Fruit fly (Drosophila melanogaster) whole organism, embryonic: Measurements from ENCODE around the gene CG34398.

Experiments
- Antp ChIP-seq: fragments of 200-800 bp; sonication (Bioruptor generic); optimal IDR thresholded peaks from 3 replicates; lab custom pipeline; 2016; ENCODE audit warnings: missing biosample characterization, missing genetic modification characterization
- BtbVII ChIP-seq: fragments of 200-800 bp; sonication (Bioruptor generic); optimal IDR thresholded peaks from 3 replicates; lab custom pipeline; 2017; ENCODE audit warnings: missing biosample characterization, mild to moderate bottlenecking, missing genetic modification characterization
- C15 ChIP-seq: fragments of 200-800 bp; sonication (Bioruptor generic); IDR thresholded peaks from 3 replicates; pipeline ENCODE4 v1.3.6; 2022; ENCODE audit warnings: missing biosample characterization, missing genetic modification characterization
- CG14014 ChIP-seq: fragments of 200-800 bp; sonication (Bioruptor generic); IDR thresholded peaks from 2 replicates; pipeline ENCODE4 v1.3.6; 2022; ENCODE audit warnings: missing biosample characterization, missing genetic modification characterization
- CG14050 ChIP-seq: fragments of 200-800 bp; sonication (Bioruptor generic); IDR thresholded peaks from 3 replicates; pipeline ENCODE4 v1.3.6; 2022; ENCODE audit warnings: missing biosample characterization, missing genetic modification characterization
- CG17359 ChIP-seq: fragments of 200-800 bp; sonication (Bioruptor generic); optimal IDR thresholded peaks from 3 replicates; lab custom pipeline; 2018; ENCODE audit warnings: missing biosample characterization, mild to moderate bottlenecking, missing genetic modification characterization, moderate library complexity
- CG18262 ChIP-seq: fragments of 200-800 bp; optimal IDR thresholded peaks from 3 replicates; lab custom pipeline; 2019; ENCODE audit warnings: missing biosample characterization, mild to moderate bottlenecking, missing genetic modification characterization, moderate library complexity
- CG2120 ChIP-seq: fragments of 200-800 bp; sonication (Bioruptor generic); optimal IDR thresholded peaks from 3 replicates; lab custom pipeline; 2016; ENCODE audit warnings: missing biosample characterization, missing genetic modification characterization
- CG2678 ChIP-seq: fragments of 200-800 bp; sonication (Bioruptor generic); optimal IDR thresholded peaks from 3 replicates; lab custom pipeline; 2019; ENCODE audit warnings: missing biosample characterization, mild to moderate bottlenecking, missing genetic modification characterization, moderate library complexity
- CG34224 ChIP-seq: fragments of 200-800 bp; sonication (Bioruptor generic); IDR thresholded peaks from 3 replicates; pipeline ENCODE4 v1.3.6; 2022; ENCODE audit warnings: missing biosample characterization, missing genetic modification characterization; ENCODE audit not compliant: partially characterized antibody
- CG34422 ChIP-seq: fragments of 200-800 bp; sonication (Bioruptor generic); IDR thresholded peaks from 3 replicates; pipeline ENCODE4 v1.3.6; 2022; ENCODE audit warnings: missing biosample characterization, missing genetic modification characterization
- CG3995 ChIP-seq: fragments of 200-800 bp; sonication (Bioruptor generic); optimal IDR thresholded peaks from 3 replicates; lab custom pipeline; 2016; ENCODE audit warnings: missing biosample characterization, missing genetic modification characterization
- CG4282 ChIP-seq: fragments of 200-800 bp; sonication (Bioruptor generic); optimal IDR thresholded peaks from 2 replicates; lab custom pipeline; 2016; ENCODE audit warnings: missing biosample characterization, missing genetic modification characterization
- CG4360 ChIP-seq: fragments of 200-800 bp; sonication (Bioruptor generic); IDR thresholded peaks from 2 replicates; pipeline ENCODE4 v1.3.6; 2022; ENCODE audit warnings: missing biosample characterization, missing genetic modification characterization
- CG43689 ChIP-seq: fragments of 200-800 bp; sonication (Bioruptor generic); IDR thresholded peaks from 2 replicates; pipeline ENCODE4 v1.3.6; 2022; ENCODE audit warnings: missing biosample characterization, missing genetic modification characterization
- CG6813 ChIP-seq: fragments of 200-800 bp; sonication (Bioruptor generic); optimal IDR thresholded peaks from 2 replicates; lab custom pipeline; 2017; ENCODE audit warnings: missing biosample characterization, missing genetic modification characterization, mild to moderate bottlenecking, moderate library complexity, missing genetic modification reagents
- CG8765 ChIP-seq: fragments of 200-800 bp; sonication (Bioruptor generic); IDR thresholded peaks from 2 replicates; pipeline ENCODE4 v1.3.6; 2022; ENCODE audit warnings: missing biosample characterization, missing genetic modification characterization
- CG9932 ChIP-seq: fragments of 200-800 bp; sonication (Bioruptor generic); IDR thresholded peaks from 2 replicates; pipeline ENCODE4 v1.3.6; 2022; ENCODE audit warnings: missing biosample characterization, missing genetic modification characterization
- Deaf1 ChIP-seq: fragments of 200-800 bp; optimal IDR thresholded peaks from 3 replicates; lab custom pipeline; 2019; ENCODE audit warnings: missing biosample characterization, mild to moderate bottlenecking, missing genetic modification characterization, moderate library complexity
- Dp ChIP-seq: fragments of 200-800 bp; sonication (Bioruptor generic); optimal IDR thresholded peaks from 2 replicates; lab custom pipeline; 2018; ENCODE audit warnings: missing biosample characterization, mild to moderate bottlenecking, missing genetic modification characterization, moderate library complexity
- ERR ChIP-seq: fragments of 200-800 bp; sonication (Bioruptor generic); optimal IDR thresholded peaks from 2 replicates; lab custom pipeline; 2016; ENCODE audit warnings: missing biosample characterization, missing genetic modification characterization
- Ets65A ChIP-seq: fragments of 200-800 bp; sonication (Bioruptor generic); peaks from one replicate; lab custom pipeline; 2016; ENCODE audit warnings: missing biosample characterization, missing genetic modification characterization
- Gug ChIP-seq: fragments of 200-800 bp; sonication (Bioruptor generic); IDR thresholded peaks from 4 replicates; pipeline ENCODE4 v1.3.6; 2022; ENCODE audit warnings: missing biosample characterization, missing genetic modification characterization
- NFAT ChIP-seq: fragments of 200-800 bp; sonication (Bioruptor generic); IDR thresholded peaks from 2 replicates; pipeline ENCODE4 v1.3.6; 2022; ENCODE audit warnings: missing biosample characterization, missing genetic modification characterization
- NK7.1 ChIP-seq: fragments of 200-800 bp; sonication (Bioruptor generic); optimal IDR thresholded peaks from 3 replicates; lab custom pipeline; 2016; ENCODE audit warnings: missing biosample characterization, missing genetic modification characterization
- Nf-YC ChIP-seq: fragments of 200-800 bp; optimal IDR thresholded peaks from 3 replicates; lab custom pipeline; 2019; ENCODE audit warnings: missing biosample characterization, mild to moderate bottlenecking, missing genetic modification characterization, moderate library complexity
- NfI ChIP-seq: fragments of 200-800 bp; sonication (Bioruptor generic); optimal IDR thresholded peaks from 3 replicates; lab custom pipeline; 2018; ENCODE audit warnings: missing biosample characterization, mild to moderate bottlenecking, missing genetic modification characterization, moderate library complexity
- Oaz ChIP-seq: fragments of 200-800 bp; sonication (Bioruptor generic); IDR thresholded peaks from 2 replicates; pipeline ENCODE4 v1.3.6; 2022; ENCODE audit warnings: missing biosample characterization, missing genetic modification characterization
- Vsx1 ChIP-seq: fragments of 200-800 bp; sonication (Bioruptor generic); optimal IDR thresholded peaks from 2 replicates; lab custom pipeline; 2017; ENCODE audit warnings: missing biosample characterization, mild to moderate bottlenecking, missing genetic modification characterization, missing genetic modification reagents
- ato ChIP-seq: fragments of 200-800 bp; sonication (Bioruptor generic); IDR thresholded peaks from 2 replicates; pipeline ENCODE4 v1.3.6; 2022; ENCODE audit warnings: missing biosample characterization, missing genetic modification characterization; ENCODE audit not compliant: partially characterized antibody
- br ChIP-seq: fragments of >200 bp; optimal IDR thresholded peaks from 2 replicates; lab custom pipeline; 2017
- bsh ChIP-seq, 2 experiments: fragments of 200-800 bp; sonication (Bioruptor generic); optimal IDR thresholded peaks; 2 replicates each; lab custom pipeline; 2017 to 2018; ENCODE audit warnings: mild to moderate bottlenecking in 2 of 2, missing biosample characterization in 2 of 2, missing genetic modification characterization in 2 of 2, moderate library complexity in 1 of 2
- dm ChIP-seq: fragments of 200-800 bp; sonication (Bioruptor generic); optimal IDR thresholded peaks from 3 replicates; lab custom pipeline; 2016; ENCODE audit warnings: missing biosample characterization, missing genetic modification characterization
- dmrt99B ChIP-seq: fragments of 200-800 bp; sonication (Bioruptor generic); optimal IDR thresholded peaks from 2 replicates; lab custom pipeline; 2018; ENCODE audit warnings: missing biosample characterization, mild to moderate bottlenecking, missing genetic modification characterization, moderate library complexity
- gt ChIP-seq: fragments of 200-800 bp; sonication (Bioruptor generic); IDR thresholded peaks from 2 replicates; pipeline ENCODE4 v1.3.6; 2022; ENCODE audit warnings: missing biosample characterization, missing genetic modification characterization
- h ChIP-seq: fragments of >200 bp; optimal IDR thresholded peaks from 2 replicates; lab custom pipeline; 2017
- ken ChIP-seq: fragments of 200-800 bp; sonication (Bioruptor generic); IDR thresholded peaks from 3 replicates; pipeline ENCODE4 v1.3.6; 2022; ENCODE audit warnings: missing biosample characterization, missing genetic modification characterization
- kni ChIP-seq: fragments of 200-800 bp; sonication (Bioruptor generic); optimal IDR thresholded peaks from 3 replicates; lab custom pipeline; 2017; ENCODE audit warnings: mild to moderate bottlenecking, missing biosample characterization, missing genetic modification reagents, missing genetic modification characterization
- lab ChIP-seq: fragments of 200-800 bp; sonication (Bioruptor generic); optimal IDR thresholded peaks from 3 replicates; lab custom pipeline; 2017; ENCODE audit warnings: missing biosample characterization, missing genetic modification characterization, mild to moderate bottlenecking, moderate library complexity, missing genetic modification reagents
- lilli ChIP-seq: fragments of 200-800 bp; sonication (Bioruptor generic); optimal IDR thresholded peaks from 3 replicates; lab custom pipeline; 2016; ENCODE audit warnings: missing biosample characterization, missing genetic modification characterization
- lmd ChIP-seq: fragments of 200-800 bp; sonication (Bioruptor generic); IDR thresholded peaks from 2 replicates; pipeline ENCODE4 v1.3.6; 2022; ENCODE audit warnings: missing biosample characterization, missing genetic modification characterization
- odd ChIP-seq: fragments of 200-800 bp; sonication (Bioruptor generic); optimal IDR thresholded peaks from 2 replicates; lab custom pipeline; 2017; ENCODE audit warnings: missing biosample characterization, mild to moderate bottlenecking, missing genetic modification characterization
- onecut ChIP-seq: fragments of 200-800 bp; sonication (Bioruptor generic); IDR thresholded peaks from 2 replicates; pipeline ENCODE4 v1.3.6; 2022; ENCODE audit warnings: missing biosample characterization, missing genetic modification characterization
- org-1 ChIP-seq: fragments of 200-800 bp; sonication (Bioruptor generic); optimal IDR thresholded peaks from 2 replicates; lab custom pipeline; 2017; ENCODE audit warnings: missing biosample characterization, missing genetic modification characterization
- otp ChIP-seq: fragments of 200-800 bp; sonication (Bioruptor generic); IDR thresholded peaks from 3 replicates; pipeline ENCODE4, ENCODE4 v1.3.6; 2022; ENCODE audit warnings: missing biosample characterization, missing genetic modification characterization
- pfk ChIP-seq: fragments of 200-800 bp; sonication (Bioruptor generic); optimal IDR thresholded peaks from 2 replicates; lab custom pipeline; 2018; ENCODE audit warnings: missing biosample characterization, mild to moderate bottlenecking, missing genetic modification characterization, moderate library complexity
- pnt ChIP-seq: fragments of 200-800 bp; sonication (Bioruptor generic); optimal IDR thresholded peaks from 3 replicates; lab custom pipeline; 2016; ENCODE audit warnings: missing biosample characterization, missing genetic modification characterization
- row ChIP-seq: fragments of 200-800 bp; sonication (Bioruptor generic); IDR thresholded peaks from 3 replicates; pipeline ENCODE4 v1.3.6; 2022; ENCODE audit warnings: missing biosample characterization, missing genetic modification characterization
- schlank ChIP-seq: fragments of 200-800 bp; sonication (Bioruptor generic); optimal IDR thresholded peaks from 2 replicates; lab custom pipeline; 2018; ENCODE audit warnings: missing biosample characterization, mild to moderate bottlenecking, missing genetic modification characterization
- sens-2 ChIP-seq: fragments of 200-800 bp; sonication (Bioruptor generic); IDR thresholded peaks from 2 replicates; pipeline ENCODE4 v1.3.6; 2022; ENCODE audit warnings: missing biosample characterization, missing genetic modification characterization
- tap ChIP-seq: fragments of 200-800 bp; optimal IDR thresholded peaks from 3 replicates; lab custom pipeline; 2019; ENCODE audit warnings: missing biosample characterization, mild to moderate bottlenecking, missing genetic modification characterization, moderate library complexity
- zfh1 ChIP-seq: fragments of 200-800 bp; sonication (Bioruptor generic); IDR thresholded peaks from 3 replicates; pipeline ENCODE4 v1.3.6; 2022; ENCODE audit warnings: missing biosample characterization, missing genetic modification characterization

The CG34398 gene

DNA sequence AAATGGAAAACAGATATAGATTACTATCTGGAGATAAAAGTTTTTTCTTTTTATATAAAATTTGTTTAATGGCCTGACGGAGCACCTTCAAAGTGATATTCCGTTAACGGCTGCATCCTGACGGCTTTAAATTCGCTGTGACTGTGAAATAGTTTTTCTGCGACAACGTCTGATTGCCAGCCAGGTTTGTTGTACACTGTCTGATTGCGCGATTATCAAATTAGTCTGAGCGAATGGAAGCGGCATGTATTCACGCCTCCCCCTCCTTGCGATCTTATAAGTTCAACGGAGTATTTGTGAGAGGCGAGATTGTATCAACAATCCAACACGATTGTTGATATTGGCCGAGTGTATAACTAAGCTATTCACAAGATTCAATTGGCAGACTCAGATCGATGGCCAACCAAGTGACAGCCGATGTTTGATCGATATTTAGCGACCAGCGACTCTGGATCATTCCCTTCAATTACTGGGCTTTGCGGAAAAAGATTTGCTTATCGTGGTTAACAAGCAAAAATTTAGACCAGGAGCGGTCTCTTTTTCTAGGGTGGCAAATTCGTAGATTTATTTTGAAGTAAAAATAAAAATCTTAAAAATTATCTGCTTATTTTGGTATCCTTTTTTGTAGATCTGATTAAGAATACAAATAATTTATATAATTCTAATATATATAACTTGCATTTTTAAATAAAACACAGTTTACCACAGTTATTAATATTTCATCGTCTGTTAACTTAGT, 57.2 kb downstream of the CG34398 start (continued):
- TF ChIP-seq Oaz (GFP tag; lab: Robert Waterston, UW) (no peak), kni (GFP tag; lab: Kevin White, UChicago) (no peak), bsh (GFP tag; optimal IDR thresholded peaks at IDR 0.05; lab: Kevin White, UChicago) (no peak), CG6813 (GFP tag; lab: Kevin White, UChicago) (no peak), Dp (no peak), NfI (no peak), CG18262 (no peak), lmd (no peak), CG4360 (no peak), lab (peak; percentile 3), zfh1 (GFP tag; lab: Robert Waterston, UW) (no peak), CG2678 (tag; lab: Kevin White, UChicago) (peak; percentile 29), schlank (tag; lab: Kevin White, UChicago) (peak; percentile 18), tap (tag; lab: Kevin White, UChicago) (no peak), gt (GFP tag; lab: Robert Waterston, UW) (no peak), ato (GFP tag; lab: Robert Waterston, UW) (no peak), lilli (peak; percentile 2), dm (GFP tag; lab: Kevin White, UChicago) (no peak), CG4282 (GFP tag; lab: Kevin White, UChicago) (no peak), odd (GFP tag; lab: Kevin White, UChicago) (no peak), br (no peak), CG2120 (peak; percentile 27), ken (GFP tag; lab: Robert Waterston, UW) (no peak), C15 (GFP tag; lab: Robert Waterston, UW) (no peak), h (lab: Kevin White, UChicago) (no peak), Nf-YC (no peak), otp (GFP tag; lab: Robert Waterston, UW) (0 out of 3 replicates have a peak, but pooled peaks have one; percentile 18), pfk (GFP tag; lab: Kevin White, UChicago) (no peak), BtbVII (no peak), NK7.1 (GFP tag; lab: Kevin White, UChicago) (no peak), row (GFP tag; lab: Robert Waterston, UW) (peak; percentile 38; the same call in 2 of the 3 replicates), Vsx1 (no peak), CG43689 (no peak), onecut (GFP tag; lab: Robert Waterston, UW) (no peak), Ets65A (no peak), CG14050 (GFP tag; lab: Robert Waterston, UW) (no peak), Deaf1 (tag; lab: Kevin White, UChicago) (no peak), pnt (no peak), CG34224 (GFP tag; lab: Robert Waterston, UW) (no peak), CG14014 (peak; percentile 17; the same call in 1 of the 2 replicates), NFAT (GFP tag; lab: Robert Waterston, UW) (no peak), CG8765 (GFP tag; lab: Robert Waterston, UW) (no peak), Gug (GFP tag; lab: Robert Waterston, UW) (no peak), CG9932 (GFP tag; lab: Robert Waterston, UW) (no peak), CG34422 (GFP tag; lab: Robert Waterston, UW) (no peak), org-1 (GFP tag; lab: Kevin White, UChicago) (no peak), CG17359 (tag; lab: Kevin White, UChicago) (no peak), CG3995 (GFP tag; lab: Kevin White, UChicago) (peak; percentile 25), sens-2 (GFP tag; lab: Robert Waterston, UW) (no peak), dmrt99B (tag; lab: Kevin White, UChicago) (no peak), ERR (GFP tag; lab: Kevin White, UChicago) (no peak), Antp (no peak)
